Worm (Caenorhabditis elegans) whole organism, early embryonic: ENCODE measurements around the gene ZK666.14.

Source experiments
- B0310.2 ChIP-seq: sonication (generic microtip); optimal IDR thresholded peaks from 2 replicates; lab custom pipeline; 2016; ENCODE audit warnings: mild to moderate bottlenecking, missing genetic modification characterization, missing compliant biosample characterization
- F13C5.2 ChIP-seq: sonication (generic microtip); optimal IDR thresholded peaks from 2 replicates; lab custom pipeline; 2017; ENCODE audit warnings: mild to moderate bottlenecking, missing genetic modification characterization, inconsistent platforms, missing compliant biosample characterization
- aly-1 ChIP-seq: sonication (generic microtip); optimal IDR thresholded peaks from 2 replicates; lab custom pipeline; 2016; ENCODE audit warnings: missing genetic modification characterization, missing compliant biosample characterization
- ama-1 ChIP-seq: fragments of 150-350 bp; optimal IDR thresholded peaks from 2 replicates; lab custom pipeline; 2014
- ceh-13 ChIP-seq: fragments of 200-800 bp; sonication (Bioruptor generic); optimal IDR thresholded peaks from 2 replicates; lab custom pipeline; 2018; ENCODE audit warnings: mild to moderate bottlenecking, missing genetic modification characterization, missing compliant biosample characterization
- ceh-36 ChIP-seq: sonication (generic microtip); optimal IDR thresholded peaks from 2 replicates; lab custom pipeline; 2016; ENCODE audit warnings: missing genetic modification characterization, inconsistent platforms, missing compliant biosample characterization
- ets-7 ChIP-seq: sonication (generic microtip); optimal IDR thresholded peaks from 2 replicates; lab custom pipeline; 2016; ENCODE audit warnings: missing genotype, missing genetic modification characterization, missing compliant biosample characterization
- flt-1 ChIP-seq: fragments of 200-800 bp; sonication (Bioruptor generic); IDR thresholded peaks from 2 replicates; pipeline ENCODE4 v1.3.6; 2022; ENCODE audit warnings: missing genetic modification characterization, missing compliant biosample characterization
- hmbx-1 ChIP-seq: sonication (generic microtip); optimal IDR thresholded peaks from 2 replicates; lab custom pipeline; 2016; ENCODE audit warnings: mild to moderate bottlenecking, missing genetic modification characterization, missing compliant biosample characterization
- hmg-4 ChIP-seq: fragments of 200-800 bp; sonication (Bioruptor generic); optimal IDR thresholded peaks from 2 replicates; lab custom pipeline; 2018; ENCODE audit warnings: mild to moderate bottlenecking, missing genetic modification characterization, missing compliant biosample characterization
- hnd-1 ChIP-seq: sonication (generic microtip); optimal IDR thresholded peaks from 2 replicates; lab custom pipeline; 2016; ENCODE audit warnings: missing genetic modification characterization, missing compliant biosample characterization
- pes-1 ChIP-seq: fragments of 200-800 bp; sonication (Bioruptor generic); IDR thresholded peaks from 2 replicates; pipeline ENCODE4 v1.3.6; 2022; ENCODE audit warnings: missing genetic modification reagents, missing genetic modification characterization, missing compliant biosample characterization
- scrt-1 ChIP-seq: fragments of 200-800 bp; sonication (Bioruptor generic); IDR thresholded peaks from 2 replicates; pipeline ENCODE4 v1.3.6; 2022; ENCODE audit warnings: missing genetic modification characterization, missing compliant biosample characterization
- sea-1 ChIP-seq: fragments of 200-800 bp; sonication (Bioruptor generic); conservative IDR thresholded peaks from 2 replicates; pipeline ENCODE4 v1.3.6; 2022; ENCODE audit warnings: missing genetic modification characterization, missing compliant biosample characterization
- tbx-11 ChIP-seq: fragments of 200-800 bp; sonication (Bioruptor generic); IDR thresholded peaks from 2 replicates; pipeline ENCODE4 v1.3.6; 2022; ENCODE audit warnings: missing genetic modification characterization, missing compliant biosample characterization
- tbx-37 ChIP-seq: fragments of 200-800 bp; sonication (Bioruptor generic); conservative IDR thresholded peaks from 2 replicates; pipeline ENCODE4 v1.3.6; 2022; ENCODE audit warnings: missing genetic modification reagents, missing genetic modification characterization, missing compliant biosample characterization
- tra-4 ChIP-seq: sonication (generic microtip); optimal IDR thresholded peaks from 2 replicates; lab custom pipeline; 2017; ENCODE audit warnings: missing genetic modification characterization, missing compliant biosample characterization

The ZK666.14 gene

DNA sequence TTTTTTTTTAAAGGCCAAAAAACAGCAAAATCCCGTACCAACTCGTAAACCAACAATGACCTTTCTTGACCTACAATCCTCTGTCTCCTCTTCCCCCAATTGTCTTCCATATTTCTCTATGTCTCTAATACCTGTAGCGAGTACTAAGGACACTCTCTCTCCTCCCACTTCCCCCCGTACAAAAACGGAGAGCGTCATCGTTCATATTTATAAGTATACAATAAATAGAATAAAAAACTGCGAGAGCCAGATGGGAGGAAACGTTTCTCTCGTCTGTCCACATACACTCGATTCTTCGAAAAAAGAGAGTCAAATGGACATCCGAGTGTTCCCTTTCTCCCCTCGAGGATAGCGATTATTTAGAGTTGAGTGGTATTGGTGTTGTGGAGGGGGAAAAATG lies 10.2 kb downstream of the ZK666.14 start:
- peak; percentile 72 for TF ChIP-seq hmg-4 (GFP tag; lab: Kevin White, UChicago)
- no peak for TF ChIP-seq ceh-13

DNA sequence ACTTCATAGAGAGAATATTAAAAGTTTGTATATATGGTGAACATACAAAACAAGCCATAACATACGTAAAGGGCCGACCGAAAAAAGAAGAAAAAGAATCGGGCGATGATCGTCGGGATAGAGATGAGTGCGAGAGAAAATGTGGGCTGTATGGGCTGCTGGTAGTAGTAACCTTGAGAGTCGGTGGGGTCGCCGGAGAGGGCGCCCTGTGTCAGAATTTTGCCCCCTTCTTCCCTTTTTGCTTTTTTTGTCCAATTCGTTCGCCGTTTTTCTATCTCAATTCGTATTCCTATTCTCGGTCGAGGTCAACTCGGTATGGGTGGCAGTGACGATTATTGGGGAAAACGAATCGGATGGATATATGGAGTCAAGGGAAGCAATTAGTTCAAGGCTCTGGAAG lies 11.4 kb downstream of the ZK666.14 start:
- TF ChIP-seq hmbx-1 (tag; lab: Kevin White, UChicago) (no peak), hmg-4 (GFP tag; lab: Kevin White, UChicago) (peak; percentile 18), ets-7 (no peak), F13C5.2 (tag; lab: Kevin White, UChicago) (no peak)

DNA sequence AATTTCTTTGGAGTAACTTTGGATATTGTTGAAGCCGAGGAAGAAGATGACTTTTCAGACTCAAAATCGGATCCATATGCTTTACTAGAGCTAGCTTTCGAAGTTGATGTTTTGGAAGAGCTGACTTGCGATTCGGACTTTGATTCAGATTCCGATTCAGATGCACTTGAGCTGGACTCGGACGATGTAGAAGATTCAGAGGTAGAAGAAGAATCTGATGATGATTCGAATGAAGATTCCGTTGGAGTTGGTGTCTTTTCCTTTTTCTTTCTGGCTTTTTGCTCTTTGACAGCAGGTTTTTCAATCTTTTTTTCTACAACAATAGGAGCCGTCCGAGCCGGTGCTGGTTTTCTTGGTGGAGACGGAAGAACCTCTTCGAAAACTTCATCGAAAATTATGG lies 13.3 kb downstream of the ZK666.14 start:
- no peak for TF ChIP-seq sea-1

DNA sequence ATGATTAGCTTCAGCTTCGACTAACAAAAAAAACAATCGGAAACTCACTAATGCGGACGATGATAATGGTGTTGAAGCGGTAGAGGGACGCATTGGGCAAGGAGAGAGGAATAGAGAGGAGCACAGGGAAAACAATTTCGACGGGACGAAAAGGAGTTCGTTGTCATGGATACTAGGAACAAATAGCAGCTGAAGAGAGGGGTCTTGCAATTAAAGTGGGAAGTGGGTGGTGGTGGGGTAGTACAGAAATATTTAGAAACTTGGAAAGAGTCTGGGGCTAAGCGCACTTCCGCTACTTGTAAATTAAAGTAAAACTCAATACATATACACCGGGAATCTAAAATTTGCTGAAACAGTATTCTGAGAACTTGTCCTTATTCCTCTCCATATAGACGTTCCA lies 15.2 kb downstream of the ZK666.14 start, which contains the start of gene F59B10.2:
F59B10.2 (minus strand) TSS at position 101 of the 400 bp plus-strand sequence.
- no peak for TF ChIP-seq sea-1
- TF ChIP-seq pes-1 (GFP tag; lab: Robert Waterston, UW), result no peak
- TF ChIP-seq ets-7, result no peak
- no peak for TF ChIP-seq ceh-13

DNA sequence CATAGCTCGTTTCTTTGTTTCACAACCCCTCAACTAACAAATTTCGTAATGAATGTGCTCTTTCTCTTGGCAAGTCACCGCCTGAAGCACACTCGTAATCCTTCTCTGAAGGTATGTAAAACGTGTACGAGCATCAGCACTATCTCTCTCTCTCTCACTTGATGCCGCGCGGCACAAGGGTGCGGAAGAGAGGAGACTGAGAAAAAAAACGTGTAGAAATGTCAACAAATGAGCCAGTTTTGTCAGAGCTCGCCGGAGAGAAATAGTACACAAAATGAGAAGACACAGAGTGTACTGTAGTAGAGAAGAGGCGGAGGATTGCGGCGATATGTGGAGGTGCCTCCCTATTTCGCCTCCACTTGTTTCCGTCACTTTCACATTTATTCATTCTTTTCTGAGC lies 15.7 kb downstream of the ZK666.14 start, which contains the start of gene F59B10.3:
F59B10.3 (plus strand) TSS at position 301 of the 400 bp plus-strand sequence.
- no peak for TF ChIP-seq hmg-4 (GFP tag; lab: Kevin White, UChicago)
- no peak for TF ChIP-seq flt-1 (GFP tag; lab: Robert Waterston, UW)

DNA sequence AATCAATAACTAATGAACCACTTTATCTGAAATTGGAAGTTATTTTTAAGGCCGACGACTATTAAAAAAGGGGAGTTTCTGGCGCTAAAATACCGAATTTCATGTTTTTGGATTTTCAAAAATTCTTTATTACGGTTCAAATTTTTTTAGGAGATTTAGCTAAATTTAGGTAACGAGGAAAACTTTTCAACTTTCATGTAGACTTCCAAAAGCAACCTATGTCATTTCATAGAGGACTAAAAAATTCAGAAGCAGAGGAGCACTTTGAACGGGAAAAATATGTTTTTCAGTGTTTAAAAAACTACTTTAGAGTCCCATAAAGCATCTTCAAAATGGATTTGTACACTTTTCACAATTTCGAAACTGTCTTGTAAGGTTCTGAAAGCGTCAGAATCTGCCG lies 18.8 kb downstream of the ZK666.14 start:
- TF ChIP-seq ets-7, result no peak

DNA sequence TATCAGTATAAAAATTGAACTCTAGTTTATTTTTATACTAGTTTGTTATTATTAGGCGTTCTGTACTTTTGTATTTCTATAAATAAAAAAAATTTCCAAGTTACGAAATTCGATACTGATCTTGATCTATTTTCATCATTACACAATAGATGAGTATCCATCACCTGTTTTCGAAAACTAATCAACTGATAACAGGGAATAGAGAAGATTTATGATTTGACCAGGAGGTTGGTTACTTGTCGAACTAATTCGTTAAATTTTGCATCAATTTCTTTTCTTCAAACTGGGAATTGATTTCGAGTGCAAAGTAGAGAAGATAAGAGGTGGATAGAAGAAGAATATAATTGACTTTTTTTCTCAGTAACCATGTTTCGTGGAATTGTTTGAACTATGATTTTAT lies 20.9 kb downstream of the ZK666.14 start:
- TF ChIP-seq sea-1, result no peak
- no peak for TF ChIP-seq ceh-36 (tag; lab: Kevin White, UChicago)
- no peak for TF ChIP-seq hnd-1
- no peak for TF ChIP-seq B0310.2
- no peak for TF ChIP-seq F13C5.2 (tag; lab: Kevin White, UChicago)
- TF ChIP-seq hmbx-1 (tag; lab: Kevin White, UChicago), result no peak
- TF ChIP-seq pes-1 (GFP tag; lab: Robert Waterston, UW), result no peak
- TF ChIP-seq aly-1, result no peak
- TF ChIP-seq ama-1 (lab: Kevin White, UChicago), result no peak
- TF ChIP-seq scrt-1, result no peak
- TF ChIP-seq flt-1 (GFP tag; lab: Robert Waterston, UW), result no peak
- TF ChIP-seq tra-4, result no peak
- TF ChIP-seq tbx-37 (GFP tag; lab: Robert Waterston, UW), result no peak
- no peak for TF ChIP-seq ets-7
- no peak for TF ChIP-seq ceh-13
- TF ChIP-seq tbx-11 (GFP tag; lab: Robert Waterston, UW), result no peak

DNA sequence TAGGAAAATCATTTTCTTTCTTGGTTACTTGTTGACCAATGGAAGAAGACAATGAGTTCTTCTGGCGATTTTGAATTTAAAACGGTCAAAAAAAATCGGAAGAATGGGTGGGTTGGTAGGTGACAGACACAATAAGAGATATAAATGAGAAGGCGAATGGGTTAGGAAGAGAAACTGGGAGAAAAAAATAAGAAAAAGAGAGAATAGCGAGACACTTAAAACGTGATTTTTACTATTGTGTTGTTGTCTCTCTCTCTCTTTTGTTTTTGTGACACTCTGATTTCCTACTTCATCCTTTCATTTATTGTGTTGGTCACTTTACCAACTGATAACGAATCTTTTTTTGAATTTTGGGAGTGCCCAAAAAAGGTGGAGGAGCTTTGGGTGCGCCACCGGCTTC lies 21.8 kb downstream of the ZK666.14 start:
- TF ChIP-seq sea-1 (no peak), B0310.2 (no peak), flt-1 (GFP tag; lab: Robert Waterston, UW) (no peak), hmg-4 (GFP tag; lab: Kevin White, UChicago) (no peak), F13C5.2 (tag; lab: Kevin White, UChicago) (no peak), tra-4 (no peak), ceh-13 (no peak), aly-1 (no peak), tbx-37 (GFP tag; lab: Robert Waterston, UW) (no peak), tbx-11 (GFP tag; lab: Robert Waterston, UW) (no peak), hnd-1 (no peak)

DNA sequence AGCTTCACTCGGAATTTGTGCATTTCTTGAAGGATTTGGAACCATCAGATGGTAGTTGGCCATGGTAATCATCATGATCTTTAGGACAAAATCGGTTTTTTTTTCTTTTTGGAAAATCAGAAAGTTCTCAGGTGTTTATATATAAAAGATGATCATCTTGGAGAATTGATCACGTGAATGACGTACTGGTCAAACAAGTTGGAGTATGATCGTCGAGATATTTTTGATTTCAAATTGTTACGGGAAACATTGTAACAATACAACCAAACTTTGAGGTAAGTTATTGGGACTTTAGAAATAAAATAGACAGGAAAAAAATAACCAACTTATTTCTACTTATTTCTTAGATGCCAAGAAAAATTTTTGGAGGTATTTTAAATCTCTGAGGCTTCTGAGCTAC lies 24.4 kb downstream of the ZK666.14 start, which contains the start of gene F59B10.4:
F59B10.4 (minus strand) TSS at position 101 of the 400 bp plus-strand sequence.
- no peak for TF ChIP-seq tbx-11 (GFP tag; lab: Robert Waterston, UW)
- no peak for TF ChIP-seq tbx-37 (GFP tag; lab: Robert Waterston, UW)

DNA sequence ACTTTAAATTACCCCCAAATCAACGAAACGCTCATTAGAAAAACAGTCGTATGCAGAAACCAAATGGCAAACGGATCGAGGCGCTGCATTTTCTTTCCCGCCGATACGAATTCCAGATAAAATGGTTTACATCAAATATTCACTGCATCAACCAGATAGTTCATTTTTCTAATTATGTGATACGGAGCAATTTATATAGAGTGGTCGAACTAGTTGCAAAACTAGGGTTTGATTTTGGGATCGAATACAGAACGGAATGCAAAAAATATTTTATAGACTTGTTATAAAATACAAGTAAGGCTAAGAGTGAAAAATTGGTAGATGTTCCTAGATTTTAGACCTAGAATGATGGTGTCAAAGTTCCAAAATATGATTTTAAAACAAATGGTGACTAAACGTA lies 25.3 kb downstream of the ZK666.14 start:
- TF ChIP-seq tbx-11 (GFP tag; lab: Robert Waterston, UW) (no peak), sea-1 (no peak), ceh-13 (no peak), scrt-1 (no peak), B0310.2 (no peak), flt-1 (GFP tag; lab: Robert Waterston, UW) (no peak), hmg-4 (GFP tag; lab: Kevin White, UChicago) (no peak)

DNA sequence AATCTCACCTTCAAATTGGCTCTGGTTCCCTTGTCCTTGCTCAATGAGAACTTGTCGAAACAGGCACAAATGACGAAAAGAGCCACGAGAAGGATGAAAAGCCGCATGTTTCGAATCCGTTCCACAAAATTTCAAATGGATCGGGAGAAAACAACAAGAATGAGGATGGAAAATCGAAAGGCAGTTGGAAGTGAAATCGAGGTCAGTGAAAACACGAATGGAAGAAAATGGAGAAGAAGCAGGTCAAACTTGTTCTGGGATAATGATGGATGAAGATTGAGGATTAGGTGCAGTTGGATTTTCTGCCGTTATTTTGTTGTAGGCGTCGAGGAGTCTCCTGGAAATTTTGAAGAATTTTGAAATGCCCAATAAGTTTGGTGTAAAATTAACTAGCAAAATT lies 28.5 kb downstream of the ZK666.14 start:
- no peak for TF ChIP-seq tbx-11 (GFP tag; lab: Robert Waterston, UW)
- TF ChIP-seq sea-1, result no peak
- no peak for TF ChIP-seq hmg-4 (GFP tag; lab: Kevin White, UChicago)
